Fruit fly (Drosophila melanogaster) whole organism, embryonic: ENCODE measurements around the gene Adgf-C.
A peak's percentile ranks its signal among the peaks of the same experiment; 100 is the strongest.

Experiments
- C15 ChIP-seq: fragments of 200-800 bp; sonication (Bioruptor generic); IDR thresholded peaks from 3 replicates; pipeline ENCODE4 v1.3.6; 2022; ENCODE audit warnings: missing biosample characterization, missing genetic modification characterization
- CG11085 ChIP-seq: fragments of 200-800 bp; sonication (Bioruptor generic); IDR thresholded peaks from 2 replicates; pipeline ENCODE4 v1.3.6; 2022; ENCODE audit warnings: missing biosample characterization, missing genetic modification characterization
- CG12155 ChIP-seq: fragments of 200-800 bp; sonication (Bioruptor generic); optimal IDR thresholded peaks from 3 replicates; lab custom pipeline; 2016; ENCODE audit warnings: missing biosample characterization, missing genetic modification characterization
- CG12236 ChIP-seq: fragments of 200-800 bp; sonication (Bioruptor generic); optimal IDR thresholded peaks from 2 replicates; lab custom pipeline; 2016; ENCODE audit warnings: missing biosample characterization, missing genetic modification characterization
- CG12299 ChIP-seq: fragments of 200-800 bp; sonication (Bioruptor generic); optimal IDR thresholded peaks from 2 replicates; lab custom pipeline; 2018; ENCODE audit warnings: missing biosample characterization, mild to moderate bottlenecking, missing genetic modification characterization
- CG1603 ChIP-seq: fragments of 200-800 bp; sonication (Bioruptor generic); optimal IDR thresholded peaks from 2 replicates; lab custom pipeline; 2019; ENCODE audit warnings: missing biosample characterization, mild to moderate bottlenecking, missing genetic modification characterization, moderate library complexity
- CG16815 ChIP-seq: fragments of 200-800 bp; sonication (Bioruptor generic); optimal IDR thresholded peaks from 3 replicates; lab custom pipeline; 2017; ENCODE audit warnings: missing biosample characterization, mild to moderate bottlenecking, missing genetic modification characterization
- CG18599 ChIP-seq: fragments of 200-800 bp; sonication (Bioruptor generic); optimal IDR thresholded peaks from 3 replicates; lab custom pipeline; 2017; ENCODE audit warnings: missing biosample characterization, missing genetic modification characterization, mild to moderate bottlenecking, moderate library complexity, missing genetic modification reagents
- CG31365 ChIP-seq: fragments of 200-800 bp; sonication (Bioruptor generic); optimal IDR thresholded peaks from 2 replicates; lab custom pipeline; 2018; ENCODE audit warnings: missing biosample characterization, mild to moderate bottlenecking, missing genetic modification characterization
- CG33213 ChIP-seq: fragments of 200-800 bp; sonication (Bioruptor generic); optimal IDR thresholded peaks from 3 replicates; lab custom pipeline; 2016; ENCODE audit warnings: missing biosample characterization, missing genetic modification characterization
- CG3726 ChIP-seq: fragments of 200-800 bp; sonication (Bioruptor generic); IDR thresholded peaks from 3 replicates; pipeline ENCODE4, ENCODE4 v1.3.6; 2022; ENCODE audit warnings: missing biosample characterization, missing genetic modification characterization
- CG5245 ChIP-seq: fragments of 200-800 bp; sonication (Bioruptor generic); optimal IDR thresholded peaks from 3 replicates; lab custom pipeline; 2016; ENCODE audit warnings: missing biosample characterization, missing genetic modification characterization
- CG6683 ChIP-seq: fragments of 200-800 bp; sonication (Bioruptor generic); optimal IDR thresholded peaks from 2 replicates; lab custom pipeline; 2017; ENCODE audit warnings: missing biosample characterization, mild to moderate bottlenecking, missing genetic modification characterization, missing genetic modification reagents
- CG7372 ChIP-seq: fragments of 200-800 bp; sonication (Bioruptor generic); IDR thresholded peaks from 2 replicates; pipeline ENCODE4 v1.3.6; 2022; ENCODE audit warnings: missing biosample characterization, missing genetic modification characterization
- CG8359 ChIP-seq: fragments of 200-800 bp; sonication (Bioruptor generic); optimal IDR thresholded peaks from 2 replicates; lab custom pipeline; 2017; ENCODE audit warnings: missing biosample characterization, mild to moderate bottlenecking, missing genetic modification characterization, borderline replicate concordance
- D19B ChIP-seq: fragments of 200-800 bp; sonication (Bioruptor generic); optimal IDR thresholded peaks from 2 replicates; lab custom pipeline; 2017; ENCODE audit warnings: missing biosample characterization, mild to moderate bottlenecking, missing genetic modification characterization
- Dll ChIP-seq: fragments of 200-800 bp; sonication (Bioruptor generic); IDR thresholded peaks from 4 replicates; pipeline ENCODE4 v1.3.6; 2022; ENCODE audit warnings: missing biosample characterization, missing genetic modification characterization; ENCODE audit not compliant: partially characterized antibody
- H15 ChIP-seq: fragments of 200-800 bp; sonication (Bioruptor generic); IDR thresholded peaks from 3 replicates; pipeline ENCODE4 v1.3.6; 2022; ENCODE audit warnings: missing biosample characterization, missing genetic modification characterization
- Nf-YA ChIP-seq: fragments of 200-800 bp; sonication (Bioruptor generic); IDR thresholded peaks from 2 replicates; pipeline ENCODE4 v1.3.6; 2022; ENCODE audit warnings: missing biosample characterization, missing genetic modification characterization
- Nf-YC ChIP-seq: fragments of 200-800 bp; optimal IDR thresholded peaks from 3 replicates; lab custom pipeline; 2019; ENCODE audit warnings: missing biosample characterization, mild to moderate bottlenecking, missing genetic modification characterization, moderate library complexity
- Six4 ChIP-seq: fragments of 200-800 bp; sonication (Bioruptor generic); optimal IDR thresholded peaks from 2 replicates; lab custom pipeline; 2016; ENCODE audit warnings: missing biosample characterization, missing genetic modification characterization
- Spps ChIP-seq: fragments of 200-800 bp; sonication (Bioruptor generic); optimal IDR thresholded peaks from 2 replicates; lab custom pipeline; 2018; ENCODE audit warnings: missing biosample characterization, mild to moderate bottlenecking, missing genetic modification characterization
- Xbp1 ChIP-seq: fragments of 200-800 bp; sonication (Bioruptor generic); optimal IDR thresholded peaks from 3 replicates; lab custom pipeline; 2016; ENCODE audit warnings: missing biosample characterization, mild to moderate bottlenecking, missing genetic modification characterization
- ase ChIP-seq: fragments of 200-800 bp; sonication (Bioruptor generic); IDR thresholded peaks from 3 replicates; pipeline ENCODE4 v1.3.6; 2022; ENCODE audit warnings: missing biosample characterization, missing genetic modification characterization
- ash1 ChIP-seq: fragments of 200-800 bp; sonication (Bioruptor generic); optimal IDR thresholded peaks from 2 replicates; lab custom pipeline; 2018; ENCODE audit warnings: missing biosample characterization, mild to moderate bottlenecking, missing genetic modification characterization
- bigmax ChIP-seq: fragments of 200-800 bp; sonication (Bioruptor generic); optimal IDR thresholded peaks from 2 replicates; lab custom pipeline; 2018; ENCODE audit warnings: missing biosample characterization, mild to moderate bottlenecking, missing genetic modification characterization
- br ChIP-seq: fragments of >200 bp; optimal IDR thresholded peaks from 2 replicates; lab custom pipeline; 2017
- cas ChIP-seq: fragments of 200-800 bp; sonication (Bioruptor generic); IDR thresholded peaks from 2 replicates; pipeline ENCODE4 v1.3.6; 2022; ENCODE audit warnings: missing biosample characterization, missing genetic modification characterization
- chif ChIP-seq, 2 experiments: fragments of 200-800 bp; sonication (Bioruptor generic); optimal IDR thresholded peaks; 3 replicates each; lab custom pipeline; 2016; ENCODE audit warnings: missing biosample characterization in 2 of 2, missing genetic modification characterization in 2 of 2
- chm ChIP-seq: fragments of 200-800 bp; sonication (Bioruptor generic); IDR thresholded peaks from 2 replicates; pipeline ENCODE4 v1.3.6; 2022; ENCODE audit warnings: missing biosample characterization, missing genetic modification characterization
- esg ChIP-seq: fragments of 200-800 bp; sonication (Bioruptor generic); conservative IDR thresholded peaks from 2 replicates; pipeline ENCODE4 v1.3.6; 2022; ENCODE audit warnings: missing biosample characterization, missing genetic modification characterization
- ewg ChIP-seq: fragments of 200-800 bp; sonication (Bioruptor generic); optimal IDR thresholded peaks from 3 replicates; lab custom pipeline; 2017; ENCODE audit warnings: mild to moderate bottlenecking, missing biosample characterization, missing genetic modification reagents, missing genetic modification characterization
- eyg ChIP-seq: fragments of 200-800 bp; sonication (Bioruptor generic); optimal IDR thresholded peaks from 3 replicates; lab custom pipeline; 2016; ENCODE audit warnings: missing biosample characterization, missing genetic modification characterization
- fd102C ChIP-seq: fragments of 200-800 bp; sonication (Bioruptor generic); optimal IDR thresholded peaks from 2 replicates; lab custom pipeline; 2018; ENCODE audit warnings: missing biosample characterization, mild to moderate bottlenecking, missing genetic modification characterization, moderate library complexity
- grau ChIP-seq: fragments of 200-800 bp; optimal IDR thresholded peaks from 3 replicates; lab custom pipeline; 2019; ENCODE audit warnings: missing biosample characterization, mild to moderate bottlenecking, missing genetic modification characterization, moderate library complexity
- hb ChIP-seq: fragments of 200-800 bp; sonication (Bioruptor generic); IDR thresholded peaks from 3 replicates; pipeline ENCODE4 v1.3.6; 2022; ENCODE audit warnings: missing biosample characterization, missing genetic modification characterization; ENCODE audit not compliant: partially characterized antibody
- knrl ChIP-seq: fragments of 200-800 bp; sonication (Bioruptor generic); IDR thresholded peaks from 3 replicates; pipeline ENCODE4 v1.3.6; 2022; ENCODE audit warnings: missing biosample characterization, missing genetic modification characterization; ENCODE audit not compliant: partially characterized antibody
- lilli ChIP-seq: fragments of 200-800 bp; sonication (Bioruptor generic); optimal IDR thresholded peaks from 3 replicates; lab custom pipeline; 2016; ENCODE audit warnings: missing biosample characterization, missing genetic modification characterization
- lmd ChIP-seq: fragments of 200-800 bp; sonication (Bioruptor generic); IDR thresholded peaks from 2 replicates; pipeline ENCODE4 v1.3.6; 2022; ENCODE audit warnings: missing biosample characterization, missing genetic modification characterization
- pan ChIP-seq, 4 experiments: fragments of >200 bp in 3 of 4; fragments of 200-800 bp in 1 of 4; sonication (Bioruptor generic) in 1 of 4; optimal IDR thresholded peaks in 3 of 4; IDR thresholded peaks in 1 of 4; 2 replicates each; pipeline versions ENCODE4 v1.3.6 to Lab custom; 2017 to 2022; ENCODE audit warnings: missing biosample characterization in 2 of 4, missing genetic modification characterization in 2 of 4, mixed read lengths in 1 of 4
- phol ChIP-seq: fragments of 200-800 bp; sonication (Bioruptor generic); optimal IDR thresholded peaks from 3 replicates; lab custom pipeline; 2018; ENCODE audit warnings: missing biosample characterization, mild to moderate bottlenecking, missing genetic modification characterization, moderate library complexity
- repo ChIP-seq: fragments of 200-800 bp; sonication (Bioruptor generic); optimal IDR thresholded peaks from 2 replicates; lab custom pipeline; 2016; ENCODE audit warnings: missing biosample characterization, missing genetic modification characterization
- stc ChIP-seq: fragments of 200-800 bp; sonication (Bioruptor generic); IDR thresholded peaks from 2 replicates; pipeline ENCODE4 v1.3.6; 2022; ENCODE audit warnings: missing biosample characterization, missing genetic modification characterization
- tgo ChIP-seq: fragments of 200-800 bp; sonication (Bioruptor generic); IDR thresholded peaks from 3 replicates; pipeline ENCODE4 v1.3.6; 2022; ENCODE audit warnings: missing biosample characterization, missing genetic modification characterization
- tin ChIP-seq: fragments of 200-800 bp; sonication (Bioruptor generic); optimal IDR thresholded peaks from 3 replicates; lab custom pipeline; 2016; ENCODE audit warnings: missing biosample characterization, missing genetic modification characterization
- twi ChIP-seq: fragments of 200-800 bp; optimal IDR thresholded peaks from 2 replicates; lab custom pipeline; 2019; ENCODE audit warnings: missing biosample characterization, mild to moderate bottlenecking, missing genetic modification characterization, moderate library complexity
- wek ChIP-seq: fragments of 200-800 bp; sonication (Bioruptor generic); optimal IDR thresholded peaks from 3 replicates; lab custom pipeline; 2018; ENCODE audit warnings: missing biosample characterization, mild to moderate bottlenecking, missing genetic modification characterization, moderate library complexity
- zfh1 ChIP-seq: fragments of 200-800 bp; sonication (Bioruptor generic); IDR thresholded peaks from 3 replicates; pipeline ENCODE4 v1.3.6; 2022; ENCODE audit warnings: missing biosample characterization, missing genetic modification characterization

Gene Adgf-C

dm6 chr3R:13676137-13677086, 30.1 kb upstream of the Adgf-C start, which contains the start of the genes Lkb1 and CG9588 (continued):
- no peak for TF ChIP-seq repo (GFP tag; lab: Kevin White, UChicago)
- no peak for TF ChIP-seq Six4 (GFP tag; lab: Kevin White, UChicago)
- TF ChIP-seq zfh1 (GFP tag; lab: Robert Waterston, UW), result peak; percentile 88
- peak; percentile 55 for TF ChIP-seq D19B (GFP tag; lab: Kevin White, UChicago)
- peak; percentile 66 for TF ChIP-seq Xbp1 (GFP tag; lab: Kevin White, UChicago)
- no peak for TF ChIP-seq CG31365 (tag; lab: Kevin White, UChicago)
- TF ChIP-seq Spps (tag; lab: Kevin White, UChicago), result no peak
- TF ChIP-seq lilli (GFP tag; lab: Kevin White, UChicago), result peak; percentile 71
- TF ChIP-seq tin (GFP tag; lab: Kevin White, UChicago), result peak; percentile 4
- peak; percentile 84 for TF ChIP-seq ase
- TF ChIP-seq grau (tag; lab: Kevin White, UChicago), result no peak
- no peak for TF ChIP-seq twi (tag; lab: Kevin White, UChicago)
- no peak; the same call in 2 of the 3 replicates for TF ChIP-seq knrl (GFP tag; lab: Robert Waterston, UW)
- no peak for TF ChIP-seq wek
- no peak for TF ChIP-seq ash1
- peak; percentile 69; the same call in 1 of the 2 replicates for TF ChIP-seq Nf-YA
- no peak for TF ChIP-seq eyg
- TF ChIP-seq CG7372 (GFP tag; lab: Robert Waterston, UW), result peak; percentile 66
- TF ChIP-seq CG1603 (tag; lab: Kevin White, UChicago), result peak; percentile 63
- peak; percentile 69 for TF ChIP-seq CG11085
- no peak for TF ChIP-seq stc (GFP tag; lab: Robert Waterston, UW)
- peak; percentile 39 for TF ChIP-seq ewg (GFP tag; lab: Kevin White, UChicago)
- TF ChIP-seq CG18599 (GFP tag; lab: Kevin White, UChicago), result peak; percentile 53
- TF ChIP-seq CG5245 (GFP tag; lab: Kevin White, UChicago), result no peak
- peak; percentile 6 for TF ChIP-seq CG33213 (GFP tag; lab: Kevin White, UChicago)
- TF ChIP-seq lmd, result peak; percentile 82
- TF ChIP-seq br (lab: Kevin White, UChicago), result no peak
- TF ChIP-seq C15 (GFP tag; lab: Robert Waterston, UW), result 0 out of 3 replicates have a peak, but pooled peaks have one; percentile 47
- TF ChIP-seq chm (GFP tag; lab: Robert Waterston, UW), result peak; percentile 78
- TF ChIP-seq chif (GFP tag; optimal IDR thresholded peaks at IDR 0.05; lab: Kevin White, UChicago), result peak; percentile 46 to 52
- peak; percentile 37; the same call in 1 of the 4 replicates for TF ChIP-seq Dll (GFP tag; lab: Robert Waterston, UW)
- TF ChIP-seq cas (GFP tag; lab: Robert Waterston, UW), result peak; percentile 21; the same call in 1 of the 2 replicates
- peak; percentile 2 for TF ChIP-seq CG12155 (GFP tag; lab: Kevin White, UChicago)
- TF ChIP-seq CG6683, result no peak
- peak; percentile 70 for TF ChIP-seq H15 (GFP tag; lab: Robert Waterston, UW)
- peak; percentile 64; the same call in 1 of the 3 replicates for TF ChIP-seq CG3726 (GFP tag; lab: Robert Waterston, UW)
- TF ChIP-seq tgo, result peak; percentile 76
- peak; percentile 57 for TF ChIP-seq CG16815
- TF ChIP-seq Nf-YC (tag; lab: Kevin White, UChicago), result no peak
- TF ChIP-seq fd102C, result no peak
- TF ChIP-seq CG12236 (GFP tag; lab: Kevin White, UChicago), result no peak
- TF ChIP-seq phol, result peak; percentile 16
- TF ChIP-seq hb, result no peak
- TF ChIP-seq esg (GFP tag; lab: Robert Waterston, UW), result peak; percentile 82
- TF ChIP-seq CG12299, result peak; percentile 9
- no peak for TF ChIP-seq bigmax (GFP tag; lab: Kevin White, UChicago)
- TF ChIP-seq CG8359 (GFP tag; lab: Kevin White, UChicago), result no peak
- no peak for TF ChIP-seq pan (optimal IDR thresholded peaks at IDR 0.05; lab: Kevin White, UChicago)
- TF ChIP-seq pan (GFP tag; optimal IDR thresholded peaks at IDR 0.05 in 1 of 2, IDR thresholded peaks at IDR 0.05 in 1 of 2), result peak in 1 of 2 experiments; percentile 86
